Worm (Caenorhabditis elegans) whole organism, L2 larva: ENCODE results near the gene mks-5.

Experiments
- R02D3.7 ChIP-seq: fragments of 150-350 bp; optimal IDR thresholded peaks from 2 replicates; lab custom pipeline; 2014; ENCODE audit warnings: missing biosample characterization, missing genetic modification characterization
- ZK546.5 ChIP-seq: sonication (generic microtip); optimal IDR thresholded peaks from 2 replicates; lab custom pipeline; 2017; ENCODE audit warnings: missing biosample characterization, missing genetic modification characterization
- aly-2 ChIP-seq: fragments of 150-350 bp; optimal IDR thresholded peaks from 2 replicates; lab custom pipeline; 2014; ENCODE audit warnings: missing biosample characterization, missing genetic modification characterization
- ceh-82 ChIP-seq: fragments of 150-350 bp; optimal IDR thresholded peaks from 2 replicates; lab custom pipeline; 2014; ENCODE audit warnings: missing biosample characterization, missing genetic modification characterization
- gmeb-1 ChIP-seq: fragments of 150-350 bp; optimal IDR thresholded peaks from 2 replicates; lab custom pipeline; 2014; ENCODE audit warnings: missing biosample characterization, missing genetic modification characterization
- lsy-2 ChIP-seq, 2 experiments: fragments of 150-350 bp in 1 of 2; sonication (generic microtip) in 1 of 2; optimal IDR thresholded peaks; 2 replicates each; lab custom pipeline; 2014 to 2017; ENCODE audit warnings: missing biosample characterization in 2 of 2, missing genetic modification characterization in 2 of 2
- nhr-11 ChIP-seq: fragments of 150-350 bp; optimal IDR thresholded peaks from 2 replicates; lab custom pipeline; 2014; ENCODE audit warnings: missing biosample characterization, missing genetic modification characterization
- nhr-12 ChIP-seq: fragments of 150-350 bp; optimal IDR thresholded peaks from 2 replicates; lab custom pipeline; 2014; ENCODE audit warnings: missing biosample characterization, missing genetic modification characterization
- nhr-237 ChIP-seq: fragments of 150-350 bp; optimal IDR thresholded peaks from 2 replicates; lab custom pipeline; 2014; ENCODE audit warnings: missing biosample characterization, missing genetic modification characterization
- nhr-25 ChIP-seq: fragments of 150-350 bp; sonication (generic microtip); optimal IDR thresholded peaks from 3 replicates; lab custom pipeline; 2014; ENCODE audit warnings: missing biosample characterization, missing genetic modification characterization
- unc-62 ChIP-seq: fragments of 150-350 bp; optimal IDR thresholded peaks from 2 replicates; lab custom pipeline; 2014; ENCODE audit warnings: missing biosample characterization, missing genetic modification reagents, missing genetic modification characterization
- ztf-11 ChIP-seq: sonication (generic microtip); optimal IDR thresholded peaks from 2 replicates; lab custom pipeline; 2017; ENCODE audit warnings: missing biosample characterization, missing genetic modification characterization

DNA sequence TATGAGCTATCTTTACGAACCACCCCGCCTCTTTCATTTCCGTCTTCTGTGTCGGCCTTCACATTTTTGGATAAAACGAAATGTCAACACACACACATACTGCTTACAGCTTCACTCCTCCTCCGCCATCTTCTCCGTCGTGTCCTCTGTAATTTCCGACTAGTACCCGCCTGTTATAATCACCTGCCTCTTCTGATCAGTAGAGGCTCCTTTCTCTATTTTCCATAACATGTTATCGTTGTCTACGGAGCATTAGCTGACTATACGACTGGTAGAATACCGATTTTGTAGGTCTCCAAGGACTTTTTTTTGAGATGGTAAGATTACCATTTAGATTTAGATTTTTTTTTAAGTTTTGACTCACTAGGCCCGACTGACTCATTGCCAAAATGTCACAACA, 35.1 kb upstream of the mks-5 start:
- no peak for TF ChIP-seq nhr-237 (tag; lab: Kevin White, UChicago)
- no peak for TF ChIP-seq R02D3.7 (tag; lab: Kevin White, UChicago)
- no peak for TF ChIP-seq ZK546.5 (tag; lab: Kevin White, UChicago)
- no peak for TF ChIP-seq ceh-82 (tag; lab: Kevin White, UChicago)
- TF ChIP-seq aly-2 = no peak
- TF ChIP-seq lsy-2 (tag; optimal IDR thresholded peaks at IDR 0.05; lab: Kevin White, UChicago) = no peak
- no peak for TF ChIP-seq nhr-11 (tag; lab: Kevin White, UChicago)
- TF ChIP-seq nhr-25 (tag; lab: Kevin White, UChicago) = no peak
- no peak for TF ChIP-seq ztf-11 (tag; lab: Kevin White, UChicago)
- no peak for TF ChIP-seq nhr-12 (tag; lab: Kevin White, UChicago)
- TF ChIP-seq gmeb-1 (tag; lab: Kevin White, UChicago) = no peak
- no peak for TF ChIP-seq unc-62 (GFP tag; lab: Kevin White, UChicago)
